Fruit fly (Drosophila melanogaster) whole organism, wandering third instar larva: ENCODE measurements around the gene CG8993.

ENCODE experiments used
- Abd-B ChIP-seq: fragments of >200 bp; optimal IDR thresholded peaks from 2 replicates; lab custom pipeline; 2017; ENCODE audit warnings: missing biosample characterization, missing genetic modification characterization
- CG32264 ChIP-seq: fragments of 200-800 bp; sonication (Bioruptor generic); optimal IDR thresholded peaks from 2 replicates; lab custom pipeline; 2016; ENCODE audit warnings: missing biosample characterization, missing genetic modification characterization
- CG9705 ChIP-seq: fragments of 200-800 bp; sonication (Bioruptor generic); optimal IDR thresholded peaks from 2 replicates; lab custom pipeline; 2018; ENCODE audit warnings: missing biosample characterization, mild to moderate bottlenecking, missing genetic modification characterization
- CrebA ChIP-seq: fragments of 200-800 bp; sonication (Bioruptor generic); optimal IDR thresholded peaks from 2 replicates; lab custom pipeline; 2016; ENCODE audit warnings: missing biosample characterization, mild to moderate bottlenecking, missing genetic modification characterization, borderline replicate concordance
- Dfd ChIP-seq: fragments of >200 bp; optimal IDR thresholded peaks from 2 replicates; lab custom pipeline; 2017; ENCODE audit warnings: missing biosample characterization, missing genetic modification characterization
- Dif ChIP-seq: fragments of 200-275, 200-300 bp; sonication (Bioruptor generic); optimal IDR thresholded peaks from 2 replicates; lab custom pipeline; 2018; ENCODE audit warnings: missing biosample characterization, missing genetic modification characterization; ENCODE audit not compliant: partially characterized antibody
- GATAd ChIP-seq: sonication (Bioruptor generic); optimal IDR thresholded peaks from 2 replicates; lab custom pipeline; 2016; ENCODE audit warnings: missing biosample characterization, missing genetic modification characterization
- HLH106 ChIP-seq: fragments of 200-800 bp; optimal IDR thresholded peaks from 3 replicates; lab custom pipeline; 2019; ENCODE audit warnings: missing biosample characterization, mild to moderate bottlenecking, missing genetic modification characterization, moderate library complexity
- Hnf4 ChIP-seq: fragments of 200-800 bp; sonication (Bioruptor generic); optimal IDR thresholded peaks from 2 replicates; lab custom pipeline; 2016; ENCODE audit warnings: missing biosample characterization, mild to moderate bottlenecking, missing genetic modification characterization
- Hr78 ChIP-seq: fragments of >200 bp; optimal IDR thresholded peaks from 2 replicates; lab custom pipeline; 2017; ENCODE audit warnings: missing biosample characterization, missing genetic modification characterization
- Hr83 ChIP-seq: fragments of 200-300 bp; sonication (Bioruptor generic); optimal IDR thresholded peaks from 2 replicates; lab custom pipeline; 2016; ENCODE audit warnings: missing biosample characterization, mild to moderate bottlenecking, missing genetic modification characterization, moderate library complexity; ENCODE audit not compliant: poor library complexity, severe bottlenecking
- Myc ChIP-seq: fragments of >200 bp; optimal IDR thresholded peaks from 2 replicates; lab custom pipeline; 2017
- N ChIP-seq: fragments of >200 bp; optimal IDR thresholded peaks from 2 replicates; lab custom pipeline; 2018; ENCODE audit warnings: missing biosample characterization, missing external identifiers, missing genetic modification characterization
- Rel ChIP-seq, 2 experiments: fragments of 200-800 bp; sonication (Bioruptor generic) in 1 of 2; optimal IDR thresholded peaks; 2 replicates in 1 of 2; 3 replicates in 1 of 2; lab custom pipeline; 2016 to 2019; ENCODE audit warnings: mild to moderate bottlenecking in 2 of 2, missing biosample characterization in 2 of 2, missing genetic modification characterization in 2 of 2, moderate library complexity in 1 of 2
- Sp1 ChIP-seq: fragments of 200-800 bp; sonication (Bioruptor generic); optimal IDR thresholded peaks from 3 replicates; lab custom pipeline; 2019; ENCODE audit warnings: missing biosample characterization, mild to moderate bottlenecking, missing genetic modification characterization, moderate library complexity
- Vsx2 ChIP-seq: fragments of 200-300, 225-300 bp; sonication (Bioruptor generic); optimal IDR thresholded peaks from 2 replicates; lab custom pipeline; 2018; ENCODE audit warnings: missing biosample characterization, missing genetic modification characterization; ENCODE audit not compliant: partially characterized antibody
- br ChIP-seq: fragments of 200-800 bp; sonication (Bioruptor generic); optimal IDR thresholded peaks from 2 replicates; lab custom pipeline; 2016; ENCODE audit warnings: missing biosample characterization, missing genetic modification characterization
- brk ChIP-seq: fragments of 200-800 bp; sonication (Bioruptor generic); optimal IDR thresholded peaks from 2 replicates; lab custom pipeline; 2016; ENCODE audit warnings: missing biosample characterization, mild to moderate bottlenecking, missing genetic modification characterization
- dl ChIP-seq, 2 experiments: fragments of 175-275, 200-275 bp in 1 of 2; fragments of 200-275 bp in 1 of 2; sonication (Bioruptor generic); optimal IDR thresholded peaks; lab custom pipeline; 2018; ENCODE audit warnings: mild to moderate bottlenecking in 2 of 2, missing biosample characterization in 2 of 2, missing genetic modification characterization in 2 of 2, moderate library complexity in 2 of 2; ENCODE audit not compliant: partially characterized antibody in 2 of 2, insufficient read depth in 1 of 2
- dmrt93B ChIP-seq: fragments of 200-800 bp; sonication (Bioruptor generic); optimal IDR thresholded peaks from 2 replicates; lab custom pipeline; 2018; ENCODE audit warnings: missing biosample characterization, mild to moderate bottlenecking, missing genetic modification characterization
- dsf ChIP-seq: sonication (Bioruptor generic); optimal IDR thresholded peaks from 2 replicates; lab custom pipeline; 2016; ENCODE audit warnings: missing biosample characterization, missing genetic modification characterization, borderline replicate concordance
- ey ChIP-seq: fragments of 200-800 bp; sonication (Bioruptor generic); optimal IDR thresholded peaks from 2 replicates; lab custom pipeline; 2016; ENCODE audit warnings: missing biosample characterization, missing genetic modification characterization
- foxo ChIP-seq, 2 experiments: fragments of 200-800 bp; sonication (Bioruptor generic); optimal IDR thresholded peaks; 2 replicates in 1 of 2; 3 replicates in 1 of 2; lab custom pipeline; 2016 to 2017; ENCODE audit warnings: missing biosample characterization in 2 of 2, missing genetic modification characterization in 2 of 2
- jim ChIP-seq: fragments of 175-275, 200-325 bp; sonication (Bioruptor generic); optimal IDR thresholded peaks from 2 replicates; lab custom pipeline; 2016; ENCODE audit warnings: missing biosample characterization, mild to moderate bottlenecking, missing genetic modification characterization
- lola ChIP-seq: fragments of >200 bp; optimal IDR thresholded peaks from 2 replicates; lab custom pipeline; 2017; ENCODE audit warnings: missing biosample characterization, missing genetic modification characterization
- pan ChIP-seq: fragments of >200 bp; optimal IDR thresholded peaks from 2 replicates; lab custom pipeline; 2017
- psq ChIP-seq: fragments of 200-800 bp; sonication (Bioruptor generic); optimal IDR thresholded peaks from 3 replicates; lab custom pipeline; 2017; ENCODE audit warnings: missing biosample characterization, mild to moderate bottlenecking, missing genetic modification characterization, moderate library complexity
- rgr ChIP-seq: fragments of 200-800 bp; sonication (Bioruptor generic); optimal IDR thresholded peaks from 3 replicates; lab custom pipeline; 2016; ENCODE audit warnings: missing biosample characterization, mild to moderate bottlenecking, missing genetic modification characterization
- sage ChIP-seq: fragments of 200-800 bp; sonication (Bioruptor generic); optimal IDR thresholded peaks from 2 replicates; lab custom pipeline; 2016; ENCODE audit warnings: missing biosample characterization, mild to moderate bottlenecking, missing genetic modification characterization
- sv ChIP-seq: fragments of 200-800 bp; sonication (Bioruptor generic); optimal IDR thresholded peaks from 3 replicates; lab custom pipeline; 2016; ENCODE audit warnings: missing biosample characterization, missing genetic modification characterization
- tai ChIP-seq: sonication (Bioruptor generic); optimal IDR thresholded peaks from 2 replicates; lab custom pipeline; 2016; ENCODE audit warnings: missing biosample characterization, missing genetic modification characterization
- usp ChIP-seq: fragments of >200 bp; optimal IDR thresholded peaks from 2 replicates; lab custom pipeline; 2017; ENCODE audit warnings: missing biosample characterization, missing genetic modification characterization
- woc ChIP-seq: sonication (Bioruptor generic); optimal IDR thresholded peaks from 2 replicates; lab custom pipeline; 2016; ENCODE audit warnings: missing biosample characterization, mild to moderate bottlenecking, missing genetic modification characterization

CG8993 gene

DNA sequence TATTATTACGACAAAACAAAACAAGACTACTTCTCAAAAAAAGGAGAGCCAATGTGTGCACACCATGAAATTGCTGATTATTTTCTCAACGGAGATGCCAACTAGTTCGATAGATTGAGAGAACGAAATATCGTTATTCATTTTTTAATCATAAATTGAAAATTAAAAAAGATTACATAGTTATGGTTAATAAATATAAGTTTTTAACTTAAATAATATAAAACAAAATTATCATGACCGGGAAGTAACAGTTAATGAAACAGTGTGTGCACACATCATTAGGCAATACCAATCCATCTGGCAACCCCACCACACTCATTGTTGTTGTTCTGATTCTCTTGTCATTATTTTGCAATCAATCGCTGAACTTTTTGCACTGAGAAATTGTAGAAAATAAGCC lies at the start of gene CG8993, which contains the start of gene CG1317:
TSS of gene CG8993 (plus strand) at position 318 of the 400 bp plus-strand sequence.
TSS of gene CG1317 (minus strand) at position 58 of the 400 bp plus-strand sequence.
- TF ChIP-seq rgr (GFP tag; lab: Kevin White, UChicago) (peak; percentile 47), GATAd (GFP tag; lab: Kevin White, UChicago) (no peak), HLH106 (tag; lab: Kevin White, UChicago) (peak; percentile 49), foxo (GFP tag; optimal IDR thresholded peaks at IDR 0.05; lab: Kevin White, UChicago) (peak in 1 of 2 experiments; percentile 52), psq (GFP tag; lab: Kevin White, UChicago) (peak; percentile 10), Sp1 (peak; percentile 24), N (no peak), dl (GFP tag; optimal IDR thresholded peaks at IDR 0.05; lab: Kevin White, UChicago; ENCODE audit: insufficient read depth in 1 of 2, partially characterized antibody in 2 of 2) (no peak), dmrt93B (no peak), pan (lab: Kevin White, UChicago) (no peak), Myc (lab: Kevin White, UChicago) (peak; percentile 8), Hr78 (GFP tag; lab: Kevin White, UChicago) (no peak), woc (GFP tag; lab: Kevin White, UChicago) (peak; percentile 44), sv (GFP tag; lab: Kevin White, UChicago) (peak; percentile 44)

DNA sequence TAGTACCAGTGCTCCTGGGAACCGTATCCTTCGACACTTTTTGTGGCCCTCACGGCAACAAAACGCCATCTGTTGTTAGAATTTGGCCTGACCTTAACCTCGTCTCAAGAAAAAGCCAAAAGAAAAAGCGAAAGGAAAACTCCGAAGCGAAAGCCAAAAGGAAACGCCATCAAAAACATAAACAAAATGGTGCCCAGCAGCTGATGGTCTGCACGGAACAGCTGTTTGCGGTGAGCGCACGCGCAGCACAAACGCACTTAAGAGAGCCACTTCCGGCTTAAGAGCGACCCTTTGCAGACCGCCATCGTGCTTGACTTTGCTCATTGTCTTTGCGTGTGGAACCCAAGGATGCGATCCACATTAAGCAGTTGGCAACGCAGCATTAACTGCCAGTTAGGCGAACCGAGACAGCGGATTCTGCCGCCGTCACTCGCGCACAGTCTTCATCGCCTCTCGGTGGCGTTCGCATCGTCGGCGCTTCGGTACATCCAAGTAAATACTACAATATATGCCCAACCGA lies 49.7 kb upstream of the CG8993 start, which contains the start of gene MsR1:
TSS of gene MsR1 (plus strand) at position 437 of the 520 bp plus-strand sequence.
- TF ChIP-seq dsf (GFP tag; lab: Kevin White, UChicago) (no peak), sage (no peak), dmrt93B (no peak), Hnf4 (GFP tag; lab: Kevin White, UChicago) (no peak), Vsx2 (GFP tag; lab: Kevin White, UChicago) (no peak), Dif (GFP tag; lab: Kevin White, UChicago) (no peak), Sp1 (no peak), dl (GFP tag; optimal IDR thresholded peaks at IDR 0.05; lab: Kevin White, UChicago; ENCODE audit: insufficient read depth in 1 of 2, partially characterized antibody in 2 of 2) (no peak), pan (lab: Kevin White, UChicago) (no peak), lola (no peak), brk (GFP tag; lab: Kevin White, UChicago) (no peak), jim (GFP tag; lab: Kevin White, UChicago) (no peak), usp (GFP tag; lab: Kevin White, UChicago) (no peak), Rel (GFP tag; optimal IDR thresholded peaks at IDR 0.05; lab: Kevin White, UChicago) (no peak), Rel (tag; optimal IDR thresholded peaks at IDR 0.05; lab: Kevin White, UChicago) (no peak), CG9705 (GFP tag; lab: Kevin White, UChicago) (no peak), GATAd (GFP tag; lab: Kevin White, UChicago) (no peak), N (no peak), Hr83 (no peak), woc (GFP tag; lab: Kevin White, UChicago) (no peak)
- TF ChIP-seq, all 38 proteins: peak for 0

DNA sequence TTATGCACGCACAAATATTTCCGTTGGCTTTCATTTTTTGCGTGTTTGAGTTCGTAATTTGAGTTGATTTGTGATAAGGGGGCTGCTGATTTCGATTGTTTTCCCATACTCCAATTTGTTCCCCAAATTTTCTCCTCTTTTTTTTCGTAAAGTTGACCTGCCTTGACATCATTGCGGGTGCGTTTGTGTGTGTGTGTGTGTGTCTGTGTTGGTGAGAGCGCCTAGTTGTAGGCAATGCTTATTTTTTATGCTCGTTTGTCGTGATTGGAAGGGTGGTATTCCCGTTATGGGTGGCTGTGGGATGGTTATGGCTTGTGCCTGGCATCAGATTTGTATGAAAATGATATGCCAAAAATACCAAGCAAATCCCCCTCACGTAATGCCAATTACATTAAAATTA lies 46.7 kb upstream of the CG8993 start:
- TF ChIP-seq Abd-B (no peak), lola (no peak), GATAd (GFP tag; lab: Kevin White, UChicago) (no peak), Dfd (peak; percentile 90), ey (no peak)

DNA sequence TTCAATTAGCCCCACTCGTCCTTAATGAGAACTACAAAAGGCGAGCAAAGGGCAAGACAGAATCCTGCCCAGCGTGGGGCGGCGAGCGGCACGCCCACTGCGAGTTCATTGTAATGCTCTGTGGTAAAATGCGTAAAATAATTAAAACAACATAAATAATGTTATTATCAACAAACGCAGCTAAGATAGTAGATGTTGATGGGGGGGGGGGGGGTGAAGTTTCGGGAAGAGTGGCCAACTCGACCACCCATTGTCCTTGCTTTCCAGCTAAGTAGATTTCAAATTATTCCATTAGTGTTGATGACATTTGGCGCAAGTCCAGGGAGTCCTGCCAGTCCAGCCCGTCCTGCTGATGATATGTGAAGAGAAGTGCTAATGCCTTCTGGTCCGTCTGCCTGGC lies 43.2 kb upstream of the CG8993 start:
- TF ChIP-seq dmrt93B (no peak), HLH106 (tag; lab: Kevin White, UChicago) (no peak), br (GFP tag; lab: Kevin White, UChicago) (no peak), lola (no peak), Dfd (peak; percentile 92)

DNA sequence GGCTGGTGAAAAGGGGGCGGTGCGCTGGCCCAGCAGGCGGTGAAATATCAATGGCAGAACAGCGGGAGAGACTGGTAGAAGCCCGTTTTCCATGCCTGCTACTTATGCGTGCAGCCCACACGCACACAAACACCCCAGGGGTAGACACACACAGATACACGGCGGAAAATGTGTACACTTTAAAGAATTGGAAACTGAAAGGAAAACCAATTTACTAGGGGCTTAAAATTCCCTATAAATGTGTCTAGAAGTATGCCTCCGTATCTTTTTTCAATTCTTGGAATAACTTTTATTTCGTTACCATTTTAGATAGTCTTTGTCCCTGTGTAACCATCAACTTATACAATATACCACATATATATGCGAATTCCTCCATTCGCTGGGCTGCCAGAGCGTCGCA lies 39.8 kb upstream of the CG8993 start:
- TF ChIP-seq Rel (GFP tag; optimal IDR thresholded peaks at IDR 0.05; lab: Kevin White, UChicago) (no peak), Rel (tag; optimal IDR thresholded peaks at IDR 0.05; lab: Kevin White, UChicago) (no peak), jim (GFP tag; lab: Kevin White, UChicago) (no peak), CrebA (GFP tag; lab: Kevin White, UChicago) (no peak), dsf (GFP tag; lab: Kevin White, UChicago) (no peak), CG32264 (GFP tag; lab: Kevin White, UChicago) (no peak), CG9705 (GFP tag; lab: Kevin White, UChicago) (no peak), sv (GFP tag; lab: Kevin White, UChicago) (no peak), lola (no peak), Myc (lab: Kevin White, UChicago) (no peak), Hr78 (GFP tag; lab: Kevin White, UChicago) (no peak), Hnf4 (GFP tag; lab: Kevin White, UChicago) (no peak), Sp1 (no peak), tai (GFP tag; lab: Kevin White, UChicago) (no peak), br (GFP tag; lab: Kevin White, UChicago) (no peak)
